Worm (Caenorhabditis elegans): Measurements from ENCODE around the gene F13A2.3.
A peak's percentile ranks its signal among the peaks of the same experiment; 100 is the strongest.

The F13A2.3 gene

ce11 chrV:4356047-4356612 is 40.0 kb downstream of the F13A2.3 start:
- peak; percentile 24 for TF ChIP-seq nhr-71 (tag; optimal IDR thresholded peaks at IDR 0.05)
- no peak for TF ChIP-seq pqm-1 (tag; optimal IDR thresholded peaks at IDR 0.05)
- TF ChIP-seq lin-14 (GFP tag; optimal IDR thresholded peaks at IDR 0.05) = peak; percentile 52

DNA sequence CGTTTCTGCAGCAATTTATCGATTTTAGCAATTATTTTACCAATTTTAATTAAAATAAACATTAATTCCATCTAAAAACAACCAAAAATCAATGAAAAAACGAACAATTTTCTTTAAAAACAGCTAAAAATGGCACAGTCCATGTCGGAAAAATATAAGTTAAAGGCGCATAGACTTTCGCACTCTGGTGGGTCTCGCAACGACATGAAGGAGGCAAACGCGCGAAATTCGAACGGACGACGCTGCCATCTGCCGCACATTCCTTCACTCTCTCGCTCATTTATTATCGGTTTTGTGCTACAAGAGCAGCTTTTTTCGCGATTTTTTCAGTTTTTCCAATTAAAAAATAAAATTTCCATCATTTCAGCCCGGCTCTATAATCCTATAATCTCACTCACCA is 49.4 kb downstream of the F13A2.3 start, which contains the start of gene mcm-7:
Gene mcm-7 (plus strand): TSS at position 368 of the 400 bp plus-strand sequence.
- no peak for TF ChIP-seq egl-13 (tag; optimal IDR thresholded peaks at IDR 0.05)
- no peak for TF ChIP-seq nhr-12 (tag; optimal IDR thresholded peaks at IDR 0.05)
- peak; percentile 12 for TF ChIP-seq irx-1 (tag; optimal IDR thresholded peaks at IDR 0.05)
- TF ChIP-seq jun-1 (tag; optimal IDR thresholded peaks at IDR 0.05) = peak; percentile 18
- peak; percentile 12 for TF ChIP-seq dsc-1 (tag; optimal IDR thresholded peaks at IDR 0.05)
- TF ChIP-seq nhr-90 (tag; optimal IDR thresholded peaks at IDR 0.05; ENCODE audit: poor library complexity) = peak; percentile 19
- TF ChIP-seq unc-86 (tag; optimal IDR thresholded peaks at IDR 0.05) = peak; percentile 37
- no peak; the same call in 1 of the 2 replicates for TF ChIP-seq isw-1 (GFP tag; IDR thresholded peaks at IDR 0.05)
- peak; percentile 30 for TF ChIP-seq fkh-8 (tag; optimal IDR thresholded peaks at IDR 0.05)
- TF ChIP-seq nhr-47 (tag; optimal IDR thresholded peaks at IDR 0.05) = peak; percentile 58
- TF ChIP-seq F16B12.6 (tag; optimal IDR thresholded peaks at IDR 0.05) = peak; percentile 37
- peak; percentile 60 for TF ChIP-seq rnt-1 (tag; optimal IDR thresholded peaks at IDR 0.05)
- TF ChIP-seq sptf-1 (tag; optimal IDR thresholded peaks at IDR 0.05) = no peak
- no peak for TF ChIP-seq ceh-88 (GFP tag; IDR thresholded peaks at IDR 0.05)
- peak; percentile 56 for TF ChIP-seq tbx-2 (tag; optimal IDR thresholded peaks at IDR 0.05)
- peak; percentile 55 for TF ChIP-seq nhr-85 (tag)
- peak; percentile 33 for TF ChIP-seq lin-15B (tag; optimal IDR thresholded peaks at IDR 0.05)
- peak; percentile 14; the same call in 1 of the 2 replicates for TF ChIP-seq grh-1 (GFP tag; IDR thresholded peaks at IDR 0.05)
- no peak for TF ChIP-seq fkh-4 (tag; optimal IDR thresholded peaks at IDR 0.05; ENCODE audit: borderline replicate concordance)
- TF ChIP-seq nhr-20 (tag; optimal IDR thresholded peaks at IDR 0.05) = peak; percentile 52
- peak; percentile 38 for TF ChIP-seq swsn-7 (tag; optimal IDR thresholded peaks at IDR 0.05)
- TF ChIP-seq snu-23 (GFP tag; optimal IDR thresholded peaks at IDR 0.05) = peak; percentile 64
- TF ChIP-seq C16A3.4 (tag; optimal IDR thresholded peaks at IDR 0.05) = peak; percentile 85
- TF ChIP-seq ces-1 (GFP tag; optimal IDR thresholded peaks at IDR 0.05) = no peak
- TF ChIP-seq nhr-84 (tag; optimal IDR thresholded peaks at IDR 0.05) = no peak
- TF ChIP-seq ceh-90 (tag; optimal IDR thresholded peaks at IDR 0.05) = no peak
- TF ChIP-seq nhr-77 (tag; optimal IDR thresholded peaks at IDR 0.05) = peak; percentile 46
- TF ChIP-seq ets-5 (GFP tag; IDR thresholded peaks at IDR 0.05) = no peak
- peak in 2 of 6 experiments; percentile 11 to 58 for TF ChIP-seq elt-3 (tag; optimal IDR thresholded peaks at IDR 0.05)
- TF ChIP-seq nhr-19 (GFP tag; conservative IDR thresholded peaks at IDR 0.05) = peak; percentile 39
- peak in 2 of 3 experiments; percentile 15 to 75 for TF ChIP-seq ceh-82 (tag; optimal IDR thresholded peaks at IDR 0.05)
- TF ChIP-seq mef-2 (tag; optimal IDR thresholded peaks at IDR 0.05) = no peak
- TF ChIP-seq lin-35 (GFP tag; optimal IDR thresholded peaks at IDR 0.05) = peak; percentile 94 to 98
- TF ChIP-seq xbp-1 (tag; optimal IDR thresholded peaks at IDR 0.05) = peak; percentile 46
- peak; percentile 38 for TF ChIP-seq lin-14 (GFP tag; optimal IDR thresholded peaks at IDR 0.05)
- peak in 1 of 2 experiments; percentile 53 for TF ChIP-seq mdl-1 (tag; optimal IDR thresholded peaks at IDR 0.05)
- TF ChIP-seq dpl-1 (GFP tag; optimal IDR thresholded peaks at IDR 0.05) = peak; percentile 91 to 96 (median 95)
- no peak for TF ChIP-seq hlh-17 (GFP tag; optimal IDR thresholded peaks at IDR 0.05; ENCODE audit: borderline replicate concordance)
- peak; percentile 64 to 86 for TF ChIP-seq lsy-2 (tag; optimal IDR thresholded peaks at IDR 0.05)
- TF ChIP-seq efl-1 (optimal IDR thresholded peaks at IDR 0.05) = peak; percentile 95 to 96
- TF ChIP-seq efl-1 (GFP tag; optimal IDR thresholded peaks at IDR 0.05 in 1 of 2) = peak; percentile 96 to 100
- TF ChIP-seq aha-1 (tag; optimal IDR thresholded peaks at IDR 0.05) = no peak
- peak; percentile 43 for TF ChIP-seq unc-130 (tag; optimal IDR thresholded peaks at IDR 0.05)
- TF ChIP-seq nhr-71 (tag; optimal IDR thresholded peaks at IDR 0.05) = peak; percentile 68
- peak; percentile 16 for TF ChIP-seq lin-13 (GFP tag; optimal IDR thresholded peaks at IDR 0.05)
- TF ChIP-seq skn-1 (tag; optimal IDR thresholded peaks at IDR 0.05) = peak; percentile 52
- peak; percentile 17 for TF ChIP-seq snpc-4 (tag; optimal IDR thresholded peaks at IDR 0.05)

Measured in whole organism, L1 larva.